Worm (Caenorhabditis elegans): ENCODE measurements around the gene acl-8.
A peak's percentile ranks its signal among the peaks of the same experiment; 100 is the strongest.

acl-8 gene

DNA sequence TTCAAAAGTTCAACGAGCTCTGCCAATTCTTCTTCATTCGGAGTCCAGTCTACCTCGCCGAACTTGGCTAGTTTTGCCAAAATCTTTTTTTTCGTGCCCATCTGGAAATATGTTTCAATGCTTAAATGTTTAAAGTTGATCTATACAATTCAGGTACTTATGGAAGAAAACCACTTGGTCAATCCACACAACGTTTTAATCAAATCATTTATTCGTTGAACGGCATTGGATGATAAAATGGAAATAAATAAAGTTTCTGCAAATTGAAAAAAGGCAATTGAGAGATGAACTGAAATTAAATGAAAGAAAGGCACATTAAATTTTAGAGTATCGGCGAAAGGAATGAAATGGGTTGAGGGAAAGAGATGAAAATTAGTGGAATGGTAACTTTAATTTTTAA, 26.6 kb upstream of the acl-8 start, which contains the start of gene urb-1:
Gene urb-1, minus strand, starts transcription at position 101 of the 400 bp plus-strand sequence.
- no peak for TF ChIP-seq ets-7 (tag; optimal IDR thresholded peaks at IDR 0.05)
- peak; percentile 17 for TF ChIP-seq ama-1 (optimal IDR thresholded peaks at IDR 0.05)

DNA sequence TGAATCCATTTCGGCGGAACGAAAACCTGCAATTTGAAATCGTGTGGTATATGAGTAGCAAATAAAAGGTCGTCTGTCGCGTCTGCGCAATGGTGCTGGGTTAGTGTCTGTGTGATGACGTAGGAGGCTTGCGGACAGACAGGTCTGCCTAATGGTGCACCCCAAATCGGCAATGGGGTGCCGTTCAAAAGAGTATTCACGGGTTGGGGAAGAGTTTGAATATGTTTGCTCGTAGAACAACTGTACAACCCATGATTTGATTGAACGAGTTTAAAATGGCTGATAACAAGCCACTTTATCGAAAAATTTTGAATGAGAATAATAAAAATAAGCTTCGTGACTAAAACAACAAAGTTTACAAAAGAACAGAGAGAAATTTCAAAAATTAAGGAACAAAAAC, 24.7 kb upstream of the acl-8 start, which contains the start of gene T05H4.11:
Gene T05H4.11, minus strand, starts transcription at position 335 of the 400 bp plus-strand sequence.
- TF ChIP-seq pes-1 (GFP tag; IDR thresholded peaks at IDR 0.05): no peak

DNA sequence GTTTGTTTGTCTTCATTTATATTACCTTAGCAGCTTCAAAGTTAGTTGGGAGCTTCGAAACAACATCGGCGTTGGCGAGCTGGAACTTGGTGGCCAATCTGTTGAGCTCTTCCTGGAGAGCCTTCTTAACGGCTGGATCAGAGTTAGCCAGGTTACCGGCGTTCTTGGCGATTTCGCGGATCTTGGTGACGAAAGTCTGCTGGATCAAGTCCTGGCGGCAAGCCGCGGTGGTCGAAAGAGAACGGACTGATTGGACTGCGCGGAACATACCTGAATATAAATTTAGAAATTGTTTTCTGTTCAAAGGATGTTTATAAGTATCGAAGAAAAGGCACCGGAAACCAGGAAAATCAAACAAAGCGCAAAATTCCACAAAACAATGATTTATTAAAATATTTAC, 23.8 kb upstream of the acl-8 start, which contains the start of gene atp-4:
Gene atp-4, minus strand, starts transcription at position 270 of the 400 bp plus-strand sequence.
- TF ChIP-seq hmbx-1 (tag; optimal IDR thresholded peaks at IDR 0.05) (no peak), tbx-37 (GFP tag; conservative IDR thresholded peaks at IDR 0.05) (no peak), ceh-36 (tag; optimal IDR thresholded peaks at IDR 0.05) (no peak), flt-1 (GFP tag; IDR thresholded peaks at IDR 0.05) (no peak), ets-7 (tag; optimal IDR thresholded peaks at IDR 0.05) (no peak), scrt-1 (GFP tag; IDR thresholded peaks at IDR 0.05) (no peak), pes-1 (GFP tag; IDR thresholded peaks at IDR 0.05) (no peak), hmg-4 (GFP tag; optimal IDR thresholded peaks at IDR 0.05) (no peak), aly-1 (tag; optimal IDR thresholded peaks at IDR 0.05) (no peak), tbx-11 (GFP tag; IDR thresholded peaks at IDR 0.05) (no peak), F13C5.2 (tag; optimal IDR thresholded peaks at IDR 0.05) (no peak), hnd-1 (tag; optimal IDR thresholded peaks at IDR 0.05) (no peak), tra-4 (tag; optimal IDR thresholded peaks at IDR 0.05) (no peak), B0310.2 (tag; optimal IDR thresholded peaks at IDR 0.05) (no peak)

DNA sequence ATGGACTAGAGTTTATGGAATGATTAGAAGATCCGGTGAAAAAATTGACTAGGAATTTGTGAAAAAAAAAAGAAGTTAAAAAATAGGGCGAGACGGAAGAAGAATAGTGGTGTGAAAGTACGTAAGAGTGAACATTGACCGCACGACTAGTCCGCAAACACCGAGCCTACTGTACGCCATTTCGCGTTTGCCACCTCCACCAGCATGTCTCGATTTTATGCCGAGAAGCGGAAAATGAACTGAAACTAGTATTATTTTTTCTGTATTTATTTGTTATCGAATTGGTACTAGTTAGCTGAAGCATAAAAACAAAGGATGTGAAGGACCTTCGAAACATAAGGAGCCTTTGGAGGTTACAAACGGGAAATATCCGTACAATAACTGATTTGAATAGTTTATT, 23.2 kb upstream of the acl-8 start:
- TF ChIP-seq F13C5.2 (tag; optimal IDR thresholded peaks at IDR 0.05) (peak; percentile 10), hnd-1 (tag; optimal IDR thresholded peaks at IDR 0.05) (no peak)

DNA sequence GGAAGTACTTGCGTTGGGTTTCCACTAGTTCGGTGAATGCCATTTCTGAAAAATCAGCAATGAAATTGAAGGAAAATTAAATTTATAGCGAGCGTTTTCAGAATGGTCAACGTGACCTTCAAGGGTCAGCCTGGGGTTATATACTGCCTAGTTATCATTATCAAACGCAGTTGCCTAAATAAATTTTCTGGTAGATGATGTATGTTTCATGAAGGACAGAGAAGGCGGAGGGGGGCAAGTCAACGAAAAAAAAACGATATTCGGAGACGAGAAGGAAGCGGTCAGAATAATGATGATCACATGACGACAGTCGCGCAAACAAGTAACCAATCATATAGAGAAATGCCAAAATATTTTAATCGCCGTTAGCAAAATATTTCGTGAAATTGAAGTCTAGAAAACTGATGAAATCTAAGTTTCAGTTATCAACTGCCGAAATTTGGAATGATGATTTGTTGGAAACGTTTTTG, 20.8 kb upstream of the acl-8 start, which contains the start of gene alh-4:
Gene alh-4, minus strand, starts transcription at position 51 of the 470 bp plus-strand sequence.
- no peak for TF ChIP-seq tbx-11 (GFP tag; IDR thresholded peaks at IDR 0.05)
- no peak for TF ChIP-seq F13C5.2 (tag; optimal IDR thresholded peaks at IDR 0.05)
- no peak for TF ChIP-seq ama-1 (optimal IDR thresholded peaks at IDR 0.05)
- no peak for TF ChIP-seq aly-1 (tag; optimal IDR thresholded peaks at IDR 0.05)
- no peak for TF ChIP-seq tbx-37 (GFP tag; conservative IDR thresholded peaks at IDR 0.05)
- no peak for TF ChIP-seq tra-4 (tag; optimal IDR thresholded peaks at IDR 0.05)
- no peak for TF ChIP-seq scrt-1 (GFP tag; IDR thresholded peaks at IDR 0.05)
- no peak for TF ChIP-seq ets-7 (tag; optimal IDR thresholded peaks at IDR 0.05)
- no peak for TF ChIP-seq sea-1 (GFP tag; conservative IDR thresholded peaks at IDR 0.05)
- TF ChIP-seq hnd-1 (tag; optimal IDR thresholded peaks at IDR 0.05): no peak
- no peak for TF ChIP-seq hmbx-1 (tag; optimal IDR thresholded peaks at IDR 0.05)
- TF ChIP-seq ceh-13 (GFP tag; optimal IDR thresholded peaks at IDR 0.05): no peak
- TF ChIP-seq hmg-4 (GFP tag; optimal IDR thresholded peaks at IDR 0.05): no peak
- no peak for TF ChIP-seq B0310.2 (tag; optimal IDR thresholded peaks at IDR 0.05)
- TF ChIP-seq ceh-36 (tag; optimal IDR thresholded peaks at IDR 0.05): no peak
- no peak for TF ChIP-seq pes-1 (GFP tag; IDR thresholded peaks at IDR 0.05)

DNA sequence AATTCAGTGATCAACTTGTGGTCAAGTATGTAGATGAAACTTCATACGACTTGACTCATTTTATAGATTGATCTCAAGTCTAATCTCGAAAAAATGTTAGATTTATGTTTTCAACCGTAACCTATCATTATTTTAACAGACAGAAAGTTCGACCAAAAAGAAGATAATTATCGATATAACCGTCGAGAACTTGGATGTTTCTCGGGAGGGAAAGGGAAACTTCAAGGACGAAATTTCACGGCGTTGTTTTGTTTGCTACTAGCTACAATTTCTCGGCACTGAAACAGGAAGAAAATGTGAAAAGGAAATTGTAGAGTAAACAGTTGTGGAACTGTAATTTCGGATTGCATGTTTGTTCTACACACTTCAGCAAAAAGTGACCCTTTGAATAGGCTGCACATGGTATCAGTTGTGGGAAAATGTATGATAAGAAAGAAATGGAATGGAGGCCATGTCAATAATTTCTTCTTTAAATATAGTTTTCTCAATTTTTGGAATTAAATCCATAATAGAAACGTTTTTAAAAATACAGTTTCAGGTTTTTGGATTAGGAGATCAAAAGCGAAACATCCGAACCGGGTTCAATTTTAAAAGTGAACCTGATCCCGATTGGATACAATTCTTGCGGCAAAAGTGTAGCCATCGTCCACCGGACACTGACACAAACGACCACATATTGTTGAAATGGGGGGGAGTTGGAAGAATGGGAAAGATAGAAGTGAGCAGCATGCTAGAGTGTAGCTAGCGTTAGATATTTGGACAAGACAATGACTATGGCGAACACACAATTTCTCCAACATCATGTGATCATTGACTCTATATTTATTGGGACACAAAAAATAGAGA, 19.9 kb upstream of the acl-8 start:
- no peak for TF ChIP-seq ceh-13 (GFP tag; optimal IDR thresholded peaks at IDR 0.05)
- no peak for TF ChIP-seq tbx-11 (GFP tag; IDR thresholded peaks at IDR 0.05)
- no peak for TF ChIP-seq B0310.2 (tag; optimal IDR thresholded peaks at IDR 0.05)
- TF ChIP-seq F13C5.2 (tag; optimal IDR thresholded peaks at IDR 0.05): no peak
- TF ChIP-seq ets-7 (tag; optimal IDR thresholded peaks at IDR 0.05): no peak
- no peak for TF ChIP-seq aly-1 (tag; optimal IDR thresholded peaks at IDR 0.05)
- no peak for TF ChIP-seq flt-1 (GFP tag; IDR thresholded peaks at IDR 0.05)
- no peak for TF ChIP-seq scrt-1 (GFP tag; IDR thresholded peaks at IDR 0.05)
- no peak for TF ChIP-seq hmbx-1 (tag; optimal IDR thresholded peaks at IDR 0.05)
- TF ChIP-seq hnd-1 (tag; optimal IDR thresholded peaks at IDR 0.05): no peak
- TF ChIP-seq sea-1 (GFP tag; conservative IDR thresholded peaks at IDR 0.05): no peak
- TF ChIP-seq tra-4 (tag; optimal IDR thresholded peaks at IDR 0.05): no peak
- TF ChIP-seq ceh-36 (tag; optimal IDR thresholded peaks at IDR 0.05): no peak
- no peak for TF ChIP-seq ama-1 (optimal IDR thresholded peaks at IDR 0.05)
- TF ChIP-seq tbx-37 (GFP tag; conservative IDR thresholded peaks at IDR 0.05): no peak
- no peak for TF ChIP-seq hmg-4 (GFP tag; optimal IDR thresholded peaks at IDR 0.05)
- TF ChIP-seq pes-1 (GFP tag; IDR thresholded peaks at IDR 0.05): no peak

DNA sequence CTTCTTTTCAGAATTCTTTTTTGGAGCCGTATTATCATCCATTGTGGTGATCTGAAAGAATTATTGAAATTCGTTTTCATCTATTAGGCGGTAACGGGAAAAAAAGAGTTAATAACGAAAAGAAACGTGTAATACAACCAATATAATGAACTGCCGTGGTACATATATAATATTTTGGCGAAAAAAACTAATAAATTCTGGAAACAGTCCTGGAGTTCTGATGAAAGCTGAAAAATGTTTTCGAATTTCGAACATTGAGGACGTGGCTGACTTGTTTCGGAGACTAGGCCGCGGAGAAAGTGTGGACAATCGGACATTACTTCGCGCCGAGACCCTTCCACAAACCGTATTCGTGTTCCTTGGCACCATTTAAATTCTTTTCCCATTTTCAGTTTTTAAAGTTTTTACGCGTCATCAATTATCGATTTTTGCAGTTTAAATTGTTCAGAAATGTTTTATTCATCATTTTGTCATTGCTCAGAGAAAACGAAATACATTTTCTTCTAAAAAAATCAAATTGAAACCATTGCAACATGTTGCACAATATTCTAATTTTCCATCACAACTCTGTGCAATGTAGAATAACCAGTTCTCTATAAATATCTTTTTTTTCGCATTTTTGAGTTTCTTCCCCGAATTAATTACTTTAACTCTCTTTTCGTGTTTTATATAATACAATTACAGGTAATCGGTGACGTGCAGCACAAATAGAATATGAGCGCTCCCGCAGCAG, 17.1 kb upstream of the acl-8 start, which contains the start of the genes gad-1 and erfa-1:
Gene gad-1, minus strand, starts transcription at position 51 of the 733 bp plus-strand sequence.
Gene erfa-1, plus strand, starts transcription at position 683 of the 733 bp plus-strand sequence.
- no peak for TF ChIP-seq flt-1 (GFP tag; IDR thresholded peaks at IDR 0.05)
- peak; percentile 71 for TF ChIP-seq tbx-37 (GFP tag; conservative IDR thresholded peaks at IDR 0.05)

DNA sequence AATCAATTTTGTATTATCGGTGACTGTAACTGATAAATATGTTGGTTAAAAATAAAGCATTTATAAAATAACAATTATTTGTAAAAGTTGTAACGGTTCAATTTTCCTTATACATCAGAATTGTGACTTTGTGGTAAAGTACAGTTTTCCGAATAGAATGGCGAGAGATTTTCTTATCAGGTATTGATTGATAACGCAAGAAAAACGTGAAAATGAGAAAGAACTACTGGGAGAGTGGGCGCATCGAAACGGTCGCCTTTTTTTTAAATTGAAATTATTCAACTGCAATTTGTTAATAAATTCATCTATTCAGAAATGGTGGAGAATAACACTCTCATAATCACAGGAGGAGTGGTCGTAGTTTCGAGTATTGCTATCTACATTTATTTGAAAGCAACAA, 14.3 kb upstream of the acl-8 start, which contains the start of gene hpo-19:
Gene hpo-19, plus strand, starts transcription at position 314 of the 400 bp plus-strand sequence.
- TF ChIP-seq ama-1 (optimal IDR thresholded peaks at IDR 0.05) (no peak), F13C5.2 (tag; optimal IDR thresholded peaks at IDR 0.05) (no peak), flt-1 (GFP tag; IDR thresholded peaks at IDR 0.05) (no peak), sea-1 (GFP tag; conservative IDR thresholded peaks at IDR 0.05) (no peak), ceh-36 (tag; optimal IDR thresholded peaks at IDR 0.05) (no peak), ceh-13 (GFP tag; optimal IDR thresholded peaks at IDR 0.05) (no peak), hmbx-1 (tag; optimal IDR thresholded peaks at IDR 0.05) (no peak), tra-4 (tag; optimal IDR thresholded peaks at IDR 0.05) (no peak), hmg-4 (GFP tag; optimal IDR thresholded peaks at IDR 0.05) (no peak), B0310.2 (tag; optimal IDR thresholded peaks at IDR 0.05) (no peak), hnd-1 (tag; optimal IDR thresholded peaks at IDR 0.05) (no peak), pes-1 (GFP tag; IDR thresholded peaks at IDR 0.05) (no peak), scrt-1 (GFP tag; IDR thresholded peaks at IDR 0.05) (no peak), ets-7 (tag; optimal IDR thresholded peaks at IDR 0.05) (no peak), aly-1 (tag; optimal IDR thresholded peaks at IDR 0.05) (no peak), tbx-37 (GFP tag; conservative IDR thresholded peaks at IDR 0.05) (no peak), tbx-11 (GFP tag; IDR thresholded peaks at IDR 0.05) (no peak)
